Comparison of ENCODE assay signal across 5 fruit fly cellular contexts in the genomic region with DNA sequence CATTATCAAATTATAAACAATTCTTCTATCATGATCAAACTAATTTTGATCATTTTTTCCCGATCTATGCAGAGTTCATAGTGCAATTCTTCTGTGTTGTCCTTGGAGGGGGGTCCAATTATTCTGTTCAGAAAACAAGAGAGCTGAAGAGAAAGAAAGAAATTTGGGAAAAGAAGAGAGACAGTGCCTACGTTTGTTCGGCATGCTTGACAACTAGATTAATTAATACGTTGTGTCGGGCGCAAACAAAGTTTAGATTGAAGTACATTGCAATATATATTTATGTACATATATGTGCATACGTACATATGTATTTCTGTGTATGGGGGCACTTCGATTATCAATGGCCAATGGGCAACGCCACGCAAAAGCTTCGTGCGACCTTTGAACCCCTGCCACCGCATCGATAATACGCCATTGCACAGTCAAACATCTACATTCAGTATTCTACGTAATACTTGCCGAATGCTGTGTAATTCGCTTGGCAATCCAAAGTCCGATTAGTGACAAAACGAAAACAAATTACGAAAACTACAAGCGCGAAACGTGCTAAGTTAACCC.
TF ChIP-seq lines count a peak whose summit lies in the region.

No protein-coding gene starts in this region.

- TF ChIP-seq CTCF in whole organism, embryonic (GFP tag; optimal IDR thresholded peaks at IDR 0.05; lab: Kevin White, UChicago), result no peak

TF ChIP-seq in whole organism, adult, 20 proteins besides CTCF, POLR2A, EP300 and RAD21:
- TF ChIP-seq Mnt (GFP tag; optimal IDR thresholded peaks at IDR 0.05; lab: Kevin White, UChicago) (peak; percentile 3), tj (GFP tag; optimal IDR thresholded peaks at IDR 0.05; lab: Kevin White, UChicago) (peak; percentile 45), CG14711 (tag; optimal IDR thresholded peaks at IDR 0.05; lab: Kevin White, UChicago) (no peak), CG33017 (tag; optimal IDR thresholded peaks at IDR 0.05; lab: Kevin White, UChicago) (no peak), bab1 (GFP tag; optimal IDR thresholded peaks at IDR 0.05; lab: Kevin White, UChicago) (no peak), CG7101 (tag; optimal IDR thresholded peaks at IDR 0.05; lab: Kevin White, UChicago) (no peak), cic (GFP tag; optimal IDR thresholded peaks at IDR 0.05; lab: Kevin White, UChicago) (peak; percentile 40), Crg-1 (GFP tag; optimal IDR thresholded peaks at IDR 0.05; lab: Kevin White, UChicago) (no peak), Hr96 (GFP tag; optimal IDR thresholded peaks at IDR 0.05; lab: Kevin White, UChicago) (peak; percentile 40), CG12768 (GFP tag; optimal IDR thresholded peaks at IDR 0.05; lab: Kevin White, UChicago) (peak; percentile 48), CG1620 (GFP tag; optimal IDR thresholded peaks at IDR 0.05; lab: Kevin White, UChicago) (no peak)

TF ChIP-seq in whole organism, embryonic, 481 proteins besides CTCF, POLR2A, EP300 and RAD21:
- peak; percentile 53 for TF ChIP-seq nom (GFP tag; optimal IDR thresholded peaks at IDR 0.05; lab: Kevin White, UChicago)
- TF ChIP-seq Med (GFP tag; lab: Kevin White, UChicago), result peak; percentile 30
- no peak for TF ChIP-seq CG7556 (GFP tag; optimal IDR thresholded peaks at IDR 0.05; lab: Kevin White, UChicago)
- TF ChIP-seq Hr78 (GFP tag; optimal IDR thresholded peaks at IDR 0.05; lab: Kevin White, UChicago), result peak in 1 of 2 experiments; percentile 79
- peak; percentile 62 for TF ChIP-seq sens (GFP tag; lab: Kevin White, UChicago)
- no peak for TF ChIP-seq lilli (GFP tag; optimal IDR thresholded peaks at IDR 0.05; lab: Kevin White, UChicago)
- TF ChIP-seq Nf-YC (tag; optimal IDR thresholded peaks at IDR 0.05; lab: Kevin White, UChicago), result peak; percentile 43
- TF ChIP-seq bsh (GFP tag; optimal IDR thresholded peaks at IDR 0.05; lab: Kevin White, UChicago), result peak in 1 of 2 experiments; percentile 35
- peak; percentile 15 for TF ChIP-seq Nf-YB (GFP tag; optimal IDR thresholded peaks at IDR 0.05; lab: Kevin White, UChicago)
- no peak for TF ChIP-seq rib (GFP tag; IDR thresholded peaks at IDR 0.05; lab: Robert Waterston, UW)
- TF ChIP-seq CoRest (tag; optimal IDR thresholded peaks at IDR 0.05; lab: Kevin White, UChicago), result no peak
- TF ChIP-seq cato (GFP tag; optimal IDR thresholded peaks at IDR 0.05; lab: Kevin White, UChicago; ENCODE audit: borderline replicate concordance), result no peak
TF ChIP-seq in whole organism, embryonic: peak in this region for 7.

TF ChIP-seq in whole organism, prepupa, 60 proteins besides CTCF, POLR2A, EP300 and RAD21:
- TF ChIP-seq net (GFP tag; optimal IDR thresholded peaks at IDR 0.05; lab: Kevin White, UChicago), result no peak
- no peak for TF ChIP-seq Ets96B (tag; optimal IDR thresholded peaks at IDR 0.05; lab: Kevin White, UChicago)
- no peak for TF ChIP-seq fkh (GFP tag; optimal IDR thresholded peaks at IDR 0.05; lab: Kevin White, UChicago)
- peak; percentile 13 for TF ChIP-seq CG6808 (GFP tag; optimal IDR thresholded peaks at IDR 0.05; lab: Kevin White, UChicago)
- TF ChIP-seq CG15336 (GFP tag; IDR thresholded peaks at IDR 0.05; lab: Robert Waterston, UW), result no peak
- TF ChIP-seq CG11294 (GFP tag; IDR thresholded peaks at IDR 0.05; lab: Robert Waterston, UW), result no peak
- TF ChIP-seq CG6854 (GFP tag; optimal IDR thresholded peaks at IDR 0.05; lab: Kevin White, UChicago), result peak; percentile 20
- no peak for TF ChIP-seq Smox (GFP tag; optimal IDR thresholded peaks at IDR 0.05; lab: Kevin White, UChicago)
- TF ChIP-seq vri (GFP tag; optimal IDR thresholded peaks at IDR 0.05; lab: Kevin White, UChicago), result no peak
- peak; percentile 92 for TF ChIP-seq svp (GFP tag; lab: Kevin White, UChicago)
- TF ChIP-seq eg (GFP tag; IDR thresholded peaks at IDR 0.05; lab: Robert Waterston, UW), result 0 out of 3 replicates have a peak, but pooled peaks have one; percentile 19
- TF ChIP-seq Hr39 (GFP tag; optimal IDR thresholded peaks at IDR 0.05; lab: Kevin White, UChicago), result no peak
- TF ChIP-seq CG9139 (GFP tag; optimal IDR thresholded peaks at IDR 0.05; lab: Kevin White, UChicago), result no peak
- TF ChIP-seq CG16779 (tag; optimal IDR thresholded peaks at IDR 0.05; lab: Kevin White, UChicago), result peak; percentile 21
- TF ChIP-seq spab (GFP tag; optimal IDR thresholded peaks at IDR 0.05; lab: Kevin White, UChicago), result no peak
- peak; percentile 65 for TF ChIP-seq Eip78C (GFP tag; lab: Kevin White, UChicago)
- peak; percentile 28 for TF ChIP-seq CG6276 (GFP tag; optimal IDR thresholded peaks at IDR 0.05; lab: Kevin White, UChicago)
- peak; percentile 33 to 46 for TF ChIP-seq ss (GFP tag; optimal IDR thresholded peaks at IDR 0.05; lab: Kevin White, UChicago)
- no peak for TF ChIP-seq CG3919 (GFP tag; optimal IDR thresholded peaks at IDR 0.05; lab: Kevin White, UChicago)

TF ChIP-seq in whole organism, pupa, 21 proteins besides CTCF, POLR2A, EP300 and RAD21:
- peak; percentile 29 for TF ChIP-seq gl (tag; optimal IDR thresholded peaks at IDR 0.05; lab: Kevin White, UChicago)
- TF ChIP-seq CG32121 (GFP tag; IDR thresholded peaks at IDR 0.05; lab: Robert Waterston, UW), result no peak
- peak; percentile 26; the same call in 1 of the 2 replicates for TF ChIP-seq Ets98B (GFP tag; IDR thresholded peaks at IDR 0.05; lab: Robert Waterston, UW)
- no peak for TF ChIP-seq CG9948 (tag; optimal IDR thresholded peaks at IDR 0.05; lab: Kevin White, UChicago)
- TF ChIP-seq CG12605 (GFP tag; IDR thresholded peaks at IDR 0.05; lab: Robert Waterston, UW), result peak; percentile 26; the same call in 1 of the 2 replicates
- no peak for TF ChIP-seq CG8301 (tag; optimal IDR thresholded peaks at IDR 0.05; lab: Kevin White, UChicago)

TF ChIP-seq in whole organism, wandering third instar larva, 38 proteins besides CTCF, POLR2A, EP300 and RAD21:
- TF ChIP-seq Hnf4 (GFP tag; optimal IDR thresholded peaks at IDR 0.05; lab: Kevin White, UChicago) (peak; percentile 28), dmrt93B (GFP tag; optimal IDR thresholded peaks at IDR 0.05; lab: Kevin White, UChicago) (no peak)
